Worm (Caenorhabditis elegans) whole organism, L4 larva: ENCODE data around the gene srd-40.

Experiments used
- D1046.2 ChIP-seq: fragments of 200-800 bp; sonication (Bioruptor generic); IDR thresholded peaks from 2 replicates; pipeline ENCODE4 v1.3.6; 2022; ENCODE audit warnings: missing genetic modification characterization, missing compliant biosample characterization
- F10B5.3 ChIP-seq: sonication (generic microtip); optimal IDR thresholded peaks from 2 replicates; lab custom pipeline; 2016; ENCODE audit warnings: mild to moderate bottlenecking, missing genetic modification characterization, missing compliant biosample characterization
- F37D6.2 ChIP-seq: sonication (generic microtip); optimal IDR thresholded peaks from 2 replicates; lab custom pipeline; 2016; ENCODE audit warnings: mild to moderate bottlenecking, missing genetic modification characterization, missing compliant biosample characterization
- F49E8.2 ChIP-seq: sonication (generic microtip); optimal IDR thresholded peaks from 2 replicates; lab custom pipeline; 2016; ENCODE audit warnings: missing compliant biosample characterization, mild to moderate bottlenecking, missing genetic modification characterization, borderline replicate concordance
- R02D3.7 ChIP-seq: fragments of 150-350 bp; sonication (generic microtip); optimal IDR thresholded peaks from 3 replicates; lab custom pipeline; 2014; ENCODE audit warnings: missing biosample characterization, missing genetic modification characterization
- T20F7.1 ChIP-seq: fragments of 200-800 bp; sonication (Bioruptor generic); optimal IDR thresholded peaks from 2 replicates; lab custom pipeline; 2018; ENCODE audit warnings: mild to moderate bottlenecking, missing genetic modification characterization, missing compliant biosample characterization
- Y5F2A.4 ChIP-seq: fragments of 200-800 bp; sonication (Bioruptor generic); optimal IDR thresholded peaks from 2 replicates; lab custom pipeline; 2018; ENCODE audit warnings: mild to moderate bottlenecking, missing genetic modification characterization, missing compliant biosample characterization
- ZK337.2 ChIP-seq: fragments of 200-800 bp; sonication (Bioruptor generic); IDR thresholded peaks from 2 replicates; pipeline ENCODE4 v1.3.6; 2022; ENCODE audit warnings: missing genetic modification reagents, missing genetic modification characterization, missing compliant biosample characterization
- ZK546.5 ChIP-seq, 2 experiments: sonication (generic microtip); optimal IDR thresholded peaks; 2 replicates each; lab custom pipeline; 2017; ENCODE audit warnings: missing biosample characterization in 2 of 2, missing genetic modification characterization in 2 of 2
- ama-1 ChIP-seq: fragments of 150-350 bp; optimal IDR thresholded peaks from 2 replicates; lab custom pipeline; 2014; ENCODE audit warnings: inconsistent platforms, mixed read lengths
- arid-1 ChIP-seq: fragments of 200-800 bp; sonication (Bioruptor generic); conservative IDR thresholded peaks from 2 replicates; pipeline ENCODE4 v1.3.6; 2022; ENCODE audit warnings: missing genetic modification reagents, missing genetic modification characterization, missing compliant biosample characterization
- attf-4 ChIP-seq: sonication (generic microtip); optimal IDR thresholded peaks from 3 replicates; lab custom pipeline; 2017; ENCODE audit warnings: missing biosample characterization, missing genetic modification characterization
- ceh-20 ChIP-seq: fragments of 200-800 bp; sonication (Bioruptor generic); IDR thresholded peaks from 2 replicates; pipeline ENCODE4 v1.3.6; 2022; ENCODE audit warnings: missing genetic modification reagents, missing genetic modification characterization, missing compliant biosample characterization
- ceh-28 ChIP-seq: fragments of 150-350 bp; optimal IDR thresholded peaks from 2 replicates; lab custom pipeline; 2014; ENCODE audit warnings: missing biosample characterization, missing genetic modification reagents, missing genetic modification characterization
- ctbp-1 ChIP-seq: fragments of 200-800 bp; sonication (Bioruptor generic); IDR thresholded peaks from 2 replicates; pipeline ENCODE4 v1.3.6; 2022; ENCODE audit warnings: missing genetic modification reagents, missing genetic modification characterization, missing compliant biosample characterization
- daf-19 ChIP-seq: fragments of 200-800 bp; sonication (Bioruptor generic); conservative IDR thresholded peaks from 2 replicates; pipeline ENCODE4 v1.3.6; 2022; ENCODE audit warnings: missing genetic modification characterization, missing compliant biosample characterization
- daf-8 ChIP-seq: fragments of 200-800 bp; sonication (Bioruptor generic); IDR thresholded peaks from 2 replicates; pipeline ENCODE4 v1.3.6; 2022; ENCODE audit warnings: missing genetic modification characterization, missing compliant biosample characterization
- dmd-6 ChIP-seq: fragments of 200-800 bp; sonication (Bioruptor generic); IDR thresholded peaks from 2 replicates; pipeline ENCODE4 v1.3.6; 2022; ENCODE audit warnings: missing genetic modification reagents, missing genetic modification characterization, missing compliant biosample characterization
- dmd-9 ChIP-seq: fragments of 200-800 bp; sonication (Bioruptor generic); IDR thresholded peaks from 2 replicates; pipeline ENCODE4 v1.3.6; 2022; ENCODE audit warnings: missing genetic modification reagents, missing genetic modification characterization, missing compliant biosample characterization
- dpl-1 ChIP-seq: fragments of 150-350 bp; optimal IDR thresholded peaks from 2 replicates; lab custom pipeline; 2014; ENCODE audit warnings: missing biosample characterization, missing genetic modification reagents, missing genetic modification characterization
- duxl-1 ChIP-seq: sonication (generic microtip); optimal IDR thresholded peaks from 2 replicates; lab custom pipeline; 2016; ENCODE audit warnings: mild to moderate bottlenecking, missing genetic modification characterization, moderate library complexity, missing compliant biosample characterization; ENCODE audit not compliant: poor library complexity
- egl-43 ChIP-seq: fragments of 200-800 bp; sonication (Bioruptor generic); IDR thresholded peaks from 2 replicates; pipeline ENCODE4 v1.3.6; 2022; ENCODE audit warnings: missing genetic modification reagents, missing genetic modification characterization, missing compliant biosample characterization
- fos-1 ChIP-seq: fragments of 150-350 bp; optimal IDR thresholded peaks from 2 replicates; lab custom pipeline; 2014; ENCODE audit warnings: missing biosample characterization, missing genetic modification characterization
- hif-1 ChIP-seq, 2 experiments: sonication (generic microtip); optimal IDR thresholded peaks; 2 replicates each; lab custom pipeline; 2016 to 2017; ENCODE audit warnings: missing compliant biosample characterization in 2 of 2, missing genetic modification characterization in 2 of 2, missing genetic modification reagents in 2 of 2, missing genotype in 2 of 2, mild to moderate bottlenecking in 1 of 2
- hlh-11 ChIP-seq: fragments of 200-800 bp; sonication (Bioruptor generic); optimal IDR thresholded peaks from 2 replicates; lab custom pipeline; 2018; ENCODE audit warnings: mild to moderate bottlenecking, missing genetic modification characterization, missing compliant biosample characterization
- hlh-30 ChIP-seq: sonication (generic microtip); optimal IDR thresholded peaks from 2 replicates; lab custom pipeline; 2017; ENCODE audit warnings: antibody characterized with exemption, mild to moderate bottlenecking, missing genetic modification characterization, missing compliant biosample characterization; ENCODE audit not compliant: insufficient read depth
- hmg-1.1 ChIP-seq: fragments of 200-800 bp; sonication (Bioruptor generic); IDR thresholded peaks from 2 replicates; pipeline ENCODE4 v1.3.6; 2022; ENCODE audit warnings: missing genetic modification reagents, missing genetic modification characterization, missing compliant biosample characterization
- lim-7 ChIP-seq: fragments of 200-800 bp; sonication (Bioruptor generic); IDR thresholded peaks from 2 replicates; pipeline ENCODE4 v1.3.6; 2022; ENCODE audit warnings: missing genetic modification characterization, missing compliant biosample characterization
- lin-13 ChIP-seq: fragments of 150-350 bp; optimal IDR thresholded peaks from 2 replicates; lab custom pipeline; 2014; ENCODE audit warnings: missing biosample characterization, missing genetic modification reagents, missing genetic modification characterization
- lin-15B ChIP-seq: fragments of 150-350 bp; sonication (generic microtip); optimal IDR thresholded peaks from 3 replicates; lab custom pipeline; 2014; ENCODE audit warnings: missing biosample characterization, missing genetic modification characterization
- lir-3 ChIP-seq: sonication (generic microtip); optimal IDR thresholded peaks from 2 replicates; lab custom pipeline; 2016; ENCODE audit warnings: mild to moderate bottlenecking, missing genetic modification characterization, missing compliant biosample characterization
- madf-5 ChIP-seq, 2 experiments: fragments of 200-800 bp; sonication (Bioruptor generic); IDR thresholded peaks; 2 replicates each; pipeline ENCODE4 v1.3.6; 2022; ENCODE audit warnings: missing compliant biosample characterization in 2 of 2, missing genetic modification characterization in 2 of 2
- mdt-29 ChIP-seq: fragments of 200-800 bp; sonication (Bioruptor generic); IDR thresholded peaks from 2 replicates; pipeline ENCODE4 v1.3.6; 2022; ENCODE audit warnings: missing genetic modification reagents, missing genetic modification characterization, missing compliant biosample characterization
- mep-1 ChIP-seq: fragments of 150-350 bp; sonication (generic microtip); optimal IDR thresholded peaks from 3 replicates; lab custom pipeline; 2014; ENCODE audit warnings: missing biosample characterization, missing genetic modification characterization
- mes-2 ChIP-seq: sonication (generic microtip); optimal IDR thresholded peaks from 2 replicates; lab custom pipeline; 2016; ENCODE audit warnings: missing genotype, mild to moderate bottlenecking, missing genetic modification characterization, missing compliant biosample characterization; ENCODE audit not compliant: poor library complexity, severe bottlenecking
- mxl-3 ChIP-seq: fragments of 200-800 bp; sonication (Bioruptor generic); optimal IDR thresholded peaks from 2 replicates; lab custom pipeline; 2018; ENCODE audit warnings: mild to moderate bottlenecking, missing genetic modification characterization, missing compliant biosample characterization
- nhr-11 ChIP-seq: fragments of 150-350 bp; optimal IDR thresholded peaks from 2 replicates; lab custom pipeline; 2014; ENCODE audit warnings: missing biosample characterization, missing genetic modification characterization
- nhr-111 ChIP-seq: fragments of 200-800 bp; sonication (Bioruptor generic); optimal IDR thresholded peaks from 2 replicates; lab custom pipeline; 2018; ENCODE audit warnings: mild to moderate bottlenecking, missing genetic modification characterization, missing compliant biosample characterization
- nhr-237 ChIP-seq: sonication (generic microtip); optimal IDR thresholded peaks from 2 replicates; lab custom pipeline; 2017; ENCODE audit warnings: missing biosample characterization, missing genetic modification characterization
- nhr-76 ChIP-seq: fragments of 150-350 bp; optimal IDR thresholded peaks from 2 replicates; lab custom pipeline; 2014; ENCODE audit warnings: missing biosample characterization, missing genetic modification characterization
- nhr-77 ChIP-seq: fragments of 150-350 bp; optimal IDR thresholded peaks from 2 replicates; lab custom pipeline; 2014; ENCODE audit warnings: missing biosample characterization, missing genetic modification characterization
- php-3 ChIP-seq: fragments of 200-800 bp; sonication (Bioruptor generic); IDR thresholded peaks from 2 replicates; pipeline ENCODE4 v1.3.6; 2022; ENCODE audit warnings: missing genetic modification reagents, missing genetic modification characterization, missing compliant biosample characterization
- rbr-2 ChIP-seq: sonication (generic microtip); optimal IDR thresholded peaks from 2 replicates; lab custom pipeline; 2016; ENCODE audit warnings: missing genotype, missing genetic modification characterization, missing compliant biosample characterization
- saeg-2 ChIP-seq: fragments of 200-800 bp; sonication (Bioruptor generic); IDR thresholded peaks from 2 replicates; pipeline ENCODE4 v1.3.6; 2022; ENCODE audit warnings: missing genetic modification reagents, missing genetic modification characterization, missing compliant biosample characterization
- sdz-12 ChIP-seq: fragments of 200-800 bp; sonication (Bioruptor generic); optimal IDR thresholded peaks from 2 replicates; lab custom pipeline; 2018; ENCODE audit warnings: mild to moderate bottlenecking, missing genetic modification characterization, missing compliant biosample characterization
- skn-1 ChIP-seq: fragments of 150-350 bp; optimal IDR thresholded peaks from 2 replicates; lab custom pipeline; 2014; ENCODE audit warnings: missing biosample characterization, missing genetic modification characterization
- snpc-1.2 ChIP-seq: fragments of 200-800 bp; sonication (Bioruptor generic); IDR thresholded peaks from 2 replicates; pipeline ENCODE4 v1.3.6; 2022; ENCODE audit warnings: missing genetic modification reagents, missing genetic modification characterization, missing compliant biosample characterization
- spr-1 ChIP-seq: sonication (generic microtip); optimal IDR thresholded peaks from 2 replicates; lab custom pipeline; 2016; ENCODE audit warnings: mild to moderate bottlenecking, missing genetic modification characterization, missing compliant biosample characterization
- tag-97 ChIP-seq: fragments of 200-800 bp; sonication (Bioruptor generic); IDR thresholded peaks from 2 replicates; pipeline ENCODE4 v1.3.6; 2022; ENCODE audit warnings: missing genetic modification characterization, missing compliant biosample characterization
- tra-1 ChIP-seq: fragments of 200-800 bp; sonication (Bioruptor generic); IDR thresholded peaks from 2 replicates; pipeline ENCODE4 v1.3.6; 2022; ENCODE audit warnings: missing genetic modification reagents, missing genetic modification characterization, missing compliant biosample characterization
- zfp-3 ChIP-seq: fragments of 200-800 bp; sonication (Bioruptor generic); conservative IDR thresholded peaks from 2 replicates; pipeline ENCODE4 v1.3.6; 2022; ENCODE audit warnings: missing genetic modification reagents, missing genetic modification characterization, missing compliant biosample characterization
- zip-11 ChIP-seq: fragments of 200-800 bp; sonication (Bioruptor generic); IDR thresholded peaks from 2 replicates; pipeline ENCODE4 v1.3.6; 2022; ENCODE audit warnings: missing genetic modification characterization, missing compliant biosample characterization

srd-40 gene

DNA sequence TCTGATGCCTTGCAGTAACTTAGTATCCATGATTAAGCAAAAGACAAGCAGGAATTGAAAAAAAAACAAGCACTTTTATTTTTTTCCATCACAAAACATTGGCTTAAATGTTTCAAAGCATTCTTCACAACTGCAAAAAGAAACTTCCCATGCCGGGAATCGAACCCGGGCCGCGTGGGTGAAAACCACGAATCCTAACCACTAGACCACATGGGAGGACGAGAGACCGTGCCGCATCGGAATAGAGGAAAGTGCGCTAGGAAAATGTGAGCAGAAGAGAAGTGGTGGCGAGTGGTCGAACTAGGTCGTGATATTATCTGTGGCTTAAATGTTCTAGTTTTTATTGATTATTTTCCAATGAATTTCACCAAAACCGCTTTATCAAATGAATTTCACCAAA lies 44.0 kb downstream of the srd-40 start:
- TF ChIP-seq hlh-11 (tag; lab: Kevin White, UChicago) (peak; percentile 53), ama-1 (lab: Kevin White, UChicago) (no peak), tag-97 (GFP tag; lab: Robert Waterston, UW) (no peak), madf-5 (GFP tag; IDR thresholded peaks at IDR 0.05; lab: Robert Waterston, UW) (no peak), snpc-1.2 (GFP tag; lab: Robert Waterston, UW) (peak; percentile 84), daf-8 (GFP tag; lab: Robert Waterston, UW) (no peak), daf-19 (no peak), T20F7.1 (GFP tag; lab: Kevin White, UChicago) (no peak), dpl-1 (GFP tag; lab: Kevin White, UChicago) (no peak), arid-1 (GFP tag; lab: Robert Waterston, UW) (peak; percentile 73), lin-13 (GFP tag; lab: Kevin White, UChicago) (peak; percentile 13), nhr-237 (tag; lab: Kevin White, UChicago) (no peak), lin-15B (tag; lab: Kevin White, UChicago) (no peak), Y5F2A.4 (GFP tag; lab: Kevin White, UChicago) (no peak), mep-1 (tag; lab: Kevin White, UChicago) (peak; percentile 65), egl-43 (GFP tag; lab: Robert Waterston, UW) (peak; percentile 82), attf-4 (tag; lab: Kevin White, UChicago) (no peak), D1046.2 (GFP tag; lab: Robert Waterston, UW) (no peak), hif-1 (tag; optimal IDR thresholded peaks at IDR 0.05; lab: Kevin White, UChicago) (peak in 1 of 2 experiments; percentile 27), ctbp-1 (GFP tag; lab: Robert Waterston, UW) (peak; percentile 68; the same call in 1 of the 2 replicates), F10B5.3 (tag; lab: Kevin White, UChicago) (no peak), F49E8.2 (no peak), skn-1 (tag; lab: Kevin White, UChicago) (no peak), mes-2 (peak; percentile 81), sdz-12 (GFP tag; lab: Kevin White, UChicago) (no peak), fos-1 (tag; lab: Kevin White, UChicago) (no peak), nhr-11 (tag; lab: Kevin White, UChicago) (no peak), R02D3.7 (no peak), hmg-1.1 (GFP tag; lab: Robert Waterston, UW) (peak; percentile 90), spr-1 (tag; lab: Kevin White, UChicago) (peak; percentile 14), zip-11 (GFP tag; lab: Robert Waterston, UW) (no peak), php-3 (peak; percentile 65; the same call in 1 of the 2 replicates), nhr-111 (GFP tag; lab: Kevin White, UChicago) (no peak), lir-3 (tag; lab: Kevin White, UChicago) (no peak), mxl-3 (GFP tag; lab: Kevin White, UChicago) (peak; percentile 39), lim-7 (GFP tag; lab: Robert Waterston, UW) (peak; percentile 88), zfp-3 (GFP tag; lab: Robert Waterston, UW) (no peak), dmd-9 (peak; percentile 60; the same call in 1 of the 2 replicates), ceh-20 (GFP tag; lab: Robert Waterston, UW) (0 out of 2 replicates have a peak, but pooled peaks have one; percentile 33), mdt-29 (GFP tag; lab: Robert Waterston, UW) (no peak), tra-1 (GFP tag; lab: Robert Waterston, UW) (peak; percentile 24; the same call in 1 of the 2 replicates), ceh-28 (tag; lab: Kevin White, UChicago) (no peak), F37D6.2 (tag; lab: Kevin White, UChicago) (no peak), ZK337.2 (GFP tag; lab: Robert Waterston, UW) (no peak), rbr-2 (peak; percentile 30), hlh-30 (tag; lab: Kevin White, UChicago) (peak; percentile 49), dmd-6 (peak; percentile 55), nhr-77 (tag; lab: Kevin White, UChicago) (peak; percentile 64), saeg-2 (GFP tag; lab: Robert Waterston, UW) (no peak), duxl-1 (tag; lab: Kevin White, UChicago) (peak; percentile 81), nhr-76 (no peak), ZK546.5 (tag; optimal IDR thresholded peaks at IDR 0.05; lab: Kevin White, UChicago) (no peak)
